Fruit fly (Drosophila melanogaster): ENCODE measurements around the gene ear.

The ear gene

dm6 chr3R:15346018-15346383 is 25.4 kb downstream of the ear start, which contains the start of the genes Surf4 and CG31301:
Surf4 (minus strand) TSS chr3R:15346176.
CG31301 (plus strand) TSS chr3R:15346205.
- TF ChIP-seq ttk (optimal IDR thresholded peaks at IDR 0.05) (no peak), Myc (optimal IDR thresholded peaks at IDR 0.05) (no peak), psq (optimal IDR thresholded peaks at IDR 0.05) (no peak), h (optimal IDR thresholded peaks at IDR 0.05) (no peak), insv (optimal IDR thresholded peaks at IDR 0.05) (no peak), Sin3A (optimal IDR thresholded peaks at IDR 0.05) (no peak)

DNA sequence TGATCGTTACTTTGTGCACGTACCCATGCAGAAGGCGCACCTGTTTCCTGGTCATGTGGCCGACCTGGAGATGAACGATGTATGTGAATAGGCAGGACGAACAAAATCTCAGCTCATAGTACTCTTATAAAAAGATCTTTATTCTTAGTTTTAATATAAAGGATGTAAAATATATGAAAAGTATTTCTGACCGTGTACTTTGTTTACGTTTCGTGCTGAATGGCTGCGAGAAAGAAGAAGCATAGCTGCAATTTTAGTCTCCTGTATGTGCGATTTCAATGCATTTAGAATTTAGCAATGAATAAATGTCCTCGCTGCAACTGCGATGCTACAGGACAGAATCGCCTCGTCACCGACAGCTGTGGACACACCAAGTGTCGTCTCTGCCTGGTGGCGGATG is 27.3 kb downstream of the ear start, which contains the start of the genes CG42726 and CG42727:
TSS of gene CG42726 (plus strand) at position 227 of the 400 bp plus-strand sequence.
TSS of gene CG42727 (plus strand) at position 227 of the 400 bp plus-strand sequence.
- TF ChIP-seq insv (optimal IDR thresholded peaks at IDR 0.05) (no peak), Myc (optimal IDR thresholded peaks at IDR 0.05) (no peak), ttk (optimal IDR thresholded peaks at IDR 0.05) (no peak), Sin3A (optimal IDR thresholded peaks at IDR 0.05) (no peak), h (optimal IDR thresholded peaks at IDR 0.05) (no peak), psq (optimal IDR thresholded peaks at IDR 0.05) (no peak)

- no peak for TF ChIP-seq h (optimal IDR thresholded peaks at IDR 0.05)
- TF ChIP-seq insv (optimal IDR thresholded peaks at IDR 0.05), result no peak
- no peak for TF ChIP-seq ttk (optimal IDR thresholded peaks at IDR 0.05)
- no peak for TF ChIP-seq Myc (optimal IDR thresholded peaks at IDR 0.05)
- TF ChIP-seq Sin3A (optimal IDR thresholded peaks at IDR 0.05), result no peak
- TF ChIP-seq psq (optimal IDR thresholded peaks at IDR 0.05), result no peak
Observed at dm6 chr3R:15350993-15351426, 30.5 kb downstream of the ear start, which contains the start of the genes Trs33 and Tmtc4. Trs33 (minus strand) TSS chr3R:15350995. Tmtc4 (plus strand) TSS chr3R:15351225.

- no peak for TF ChIP-seq psq (optimal IDR thresholded peaks at IDR 0.05)
- no peak for TF ChIP-seq insv (optimal IDR thresholded peaks at IDR 0.05)
- no peak for TF ChIP-seq Myc (optimal IDR thresholded peaks at IDR 0.05)
- TF ChIP-seq Sin3A (optimal IDR thresholded peaks at IDR 0.05), result no peak
- no peak for TF ChIP-seq h (optimal IDR thresholded peaks at IDR 0.05)
- no peak for TF ChIP-seq ttk (optimal IDR thresholded peaks at IDR 0.05)
Observed at dm6 chr3R:15354019-15354418, 33.5 kb downstream of the ear start.

DNA sequence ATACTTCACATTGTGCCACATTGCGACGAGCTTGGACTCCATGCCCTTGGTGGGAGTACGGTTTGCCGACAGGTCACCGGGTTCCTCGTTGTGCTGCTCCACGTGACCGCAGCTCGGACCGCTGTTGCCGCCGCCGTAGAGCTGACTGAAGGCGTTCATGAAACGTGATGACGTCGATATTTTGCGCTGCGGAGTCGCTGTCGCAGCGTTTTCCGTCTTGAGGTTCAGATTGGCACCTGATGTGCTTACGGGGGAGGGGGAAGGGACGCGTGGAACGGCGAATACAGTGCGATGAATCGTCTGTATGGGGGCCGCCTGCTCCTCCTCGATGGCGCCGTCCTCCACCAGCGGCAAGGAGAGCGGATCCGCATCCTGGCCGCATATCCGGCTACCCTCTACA is 35.6 kb downstream of the ear start:
- TF ChIP-seq insv (optimal IDR thresholded peaks at IDR 0.05), result no peak
- no peak for TF ChIP-seq h (optimal IDR thresholded peaks at IDR 0.05)
- TF ChIP-seq psq (optimal IDR thresholded peaks at IDR 0.05), result no peak
- TF ChIP-seq ttk (optimal IDR thresholded peaks at IDR 0.05), result no peak
- TF ChIP-seq Sin3A (optimal IDR thresholded peaks at IDR 0.05), result no peak
- no peak for TF ChIP-seq Myc (optimal IDR thresholded peaks at IDR 0.05)

DNA sequence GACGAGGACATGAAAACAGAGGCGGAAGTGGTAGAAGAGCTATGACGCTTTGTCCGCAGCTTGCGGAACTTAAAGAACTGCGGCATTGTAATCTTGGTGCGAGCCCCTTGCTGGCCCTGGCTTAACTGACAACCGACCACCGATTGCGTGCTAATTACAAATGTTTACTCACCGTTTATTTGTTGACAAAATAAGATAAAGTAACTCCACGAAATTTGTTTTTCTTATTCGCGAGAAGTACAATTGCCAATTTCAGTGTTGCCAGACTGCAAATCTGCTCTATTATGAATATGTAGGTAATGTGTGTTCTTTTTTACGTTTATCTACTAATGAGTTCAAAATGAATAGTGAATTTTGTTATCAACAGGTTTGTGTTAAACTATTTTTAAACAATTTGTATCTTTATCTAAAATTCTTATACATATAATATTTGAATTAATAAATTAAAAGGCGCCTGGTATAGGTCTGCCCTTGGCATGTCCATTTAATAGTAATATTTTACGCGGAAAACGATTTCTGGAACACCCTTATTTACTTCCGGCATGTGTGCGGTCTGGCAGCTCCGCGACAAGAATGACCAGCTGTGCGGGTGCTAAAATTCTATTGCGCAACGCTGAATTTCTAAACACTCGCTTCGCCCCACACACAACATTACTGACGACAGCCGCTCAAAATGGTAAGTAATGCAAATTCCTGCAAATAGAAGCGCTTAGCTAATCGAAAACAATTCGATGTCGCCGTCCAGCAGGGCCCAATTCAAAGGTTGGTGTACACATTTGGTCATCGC is 36.3 kb downstream of the ear start, which contains the start of the genes Atg4b and Hibch:
TSS of gene Atg4b (minus strand) at position 280 of the 787 bp plus-strand sequence.
TSS of gene Hibch (plus strand) at position 585 of the 787 bp plus-strand sequence.
- no peak for TF ChIP-seq insv (optimal IDR thresholded peaks at IDR 0.05)
- no peak for TF ChIP-seq h (optimal IDR thresholded peaks at IDR 0.05)
- TF ChIP-seq Myc (optimal IDR thresholded peaks at IDR 0.05), result no peak
- no peak for TF ChIP-seq psq (optimal IDR thresholded peaks at IDR 0.05)
- no peak for TF ChIP-seq ttk (optimal IDR thresholded peaks at IDR 0.05)
- TF ChIP-seq Sin3A (optimal IDR thresholded peaks at IDR 0.05), result no peak

DNA sequence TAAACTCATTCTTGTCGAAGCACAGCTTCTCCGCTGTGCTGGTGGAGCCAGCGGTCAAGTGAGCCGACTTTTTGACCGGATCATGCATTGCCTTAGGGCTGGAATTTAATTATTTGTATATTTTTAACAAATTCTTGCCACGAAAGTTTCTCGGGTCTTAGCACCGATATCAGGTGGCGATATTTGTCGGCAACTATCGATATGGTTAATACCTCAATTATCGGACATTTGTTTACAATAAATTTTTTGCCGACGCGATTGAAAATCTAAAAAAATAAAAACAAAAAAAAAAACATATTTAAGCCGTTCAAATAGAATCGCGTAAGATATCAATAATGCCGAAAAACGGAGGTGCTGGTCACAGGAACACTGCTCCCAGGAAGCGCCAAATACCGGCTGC is 40.9 kb downstream of the ear start, which contains the start of the genes Cog2 and Trax:
TSS of gene Cog2 (minus strand) at position 168 of the 400 bp plus-strand sequence.
TSS of gene Trax (plus strand) at position 203 of the 400 bp plus-strand sequence.
- TF ChIP-seq Sin3A (optimal IDR thresholded peaks at IDR 0.05) (no peak), ttk (optimal IDR thresholded peaks at IDR 0.05) (no peak), psq (optimal IDR thresholded peaks at IDR 0.05) (no peak), Myc (optimal IDR thresholded peaks at IDR 0.05) (no peak), insv (optimal IDR thresholded peaks at IDR 0.05) (no peak), h (optimal IDR thresholded peaks at IDR 0.05) (no peak)

DNA sequence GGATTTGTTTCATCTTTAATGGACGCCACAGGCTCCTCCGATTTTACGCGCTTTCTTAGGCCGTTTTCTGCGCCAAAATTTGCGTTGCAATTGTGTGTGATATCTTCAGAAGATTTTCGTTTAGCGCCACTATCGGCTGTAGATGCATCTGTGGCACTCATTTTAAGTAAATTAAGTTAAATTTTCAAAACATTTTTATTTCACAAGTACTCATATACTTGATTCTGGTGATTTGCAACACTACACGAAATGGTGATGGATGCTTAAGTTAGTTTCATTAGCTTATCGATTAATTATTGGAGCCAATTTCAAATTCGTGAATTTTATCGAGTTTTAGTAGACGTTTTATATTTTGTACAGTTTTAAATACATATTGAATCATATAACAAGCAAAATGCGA is 43.1 kb downstream of the ear start, which contains the start of gene CG6171:
TSS of gene CG6171 (minus strand) at position 250 of the 400 bp plus-strand sequence.
- no peak for TF ChIP-seq insv (optimal IDR thresholded peaks at IDR 0.05)
- no peak for TF ChIP-seq psq (optimal IDR thresholded peaks at IDR 0.05)
- TF ChIP-seq ttk (optimal IDR thresholded peaks at IDR 0.05), result no peak
- TF ChIP-seq h (optimal IDR thresholded peaks at IDR 0.05), result no peak
- TF ChIP-seq Sin3A (optimal IDR thresholded peaks at IDR 0.05), result no peak
- TF ChIP-seq Myc (optimal IDR thresholded peaks at IDR 0.05), result no peak

dm6 chr3R:15366839-15367238 is 46.3 kb downstream of the ear start:
- TF ChIP-seq Myc (optimal IDR thresholded peaks at IDR 0.05) (no peak), ttk (optimal IDR thresholded peaks at IDR 0.05) (no peak), psq (optimal IDR thresholded peaks at IDR 0.05) (no peak), insv (optimal IDR thresholded peaks at IDR 0.05) (no peak), Sin3A (optimal IDR thresholded peaks at IDR 0.05) (no peak), h (optimal IDR thresholded peaks at IDR 0.05) (no peak)

- TF ChIP-seq ttk (optimal IDR thresholded peaks at IDR 0.05) (no peak), Sin3A (optimal IDR thresholded peaks at IDR 0.05) (no peak), insv (optimal IDR thresholded peaks at IDR 0.05) (no peak), psq (optimal IDR thresholded peaks at IDR 0.05) (no peak), h (optimal IDR thresholded peaks at IDR 0.05) (no peak), Myc (optimal IDR thresholded peaks at IDR 0.05) (no peak)
Observed at dm6 chr3R:15367477-15367876, 46.9 kb downstream of the ear start, which contains the start of gene CG34404. CG34404 (minus strand) TSS chr3R:15367665.

dm6 chr3R:15369742-15370141 is 49.2 kb downstream of the ear start, which contains the start of gene CG14868:
CG14868 (minus strand) TSS chr3R:15369945.
- no peak for TF ChIP-seq insv (optimal IDR thresholded peaks at IDR 0.05)
- no peak for TF ChIP-seq Myc (optimal IDR thresholded peaks at IDR 0.05)
- TF ChIP-seq Sin3A (optimal IDR thresholded peaks at IDR 0.05), result no peak
- no peak for TF ChIP-seq psq (optimal IDR thresholded peaks at IDR 0.05)
- no peak for TF ChIP-seq h (optimal IDR thresholded peaks at IDR 0.05)
- TF ChIP-seq ttk (optimal IDR thresholded peaks at IDR 0.05), result no peak

- TF ChIP-seq Sin3A (optimal IDR thresholded peaks at IDR 0.05) (no peak), insv (optimal IDR thresholded peaks at IDR 0.05) (no peak), ttk (optimal IDR thresholded peaks at IDR 0.05) (no peak), Myc (optimal IDR thresholded peaks at IDR 0.05) (no peak), psq (optimal IDR thresholded peaks at IDR 0.05) (no peak), h (optimal IDR thresholded peaks at IDR 0.05) (no peak)
Observed at dm6 chr3R:15371833-15372232, 51.3 kb downstream of the ear start, which contains the start of the genes Ccm3 and CG6136. Ccm3 (plus strand) TSS chr3R:15371957. CG6136 (minus strand) TSS chr3R:15372212.
